Fruit fly (Drosophila melanogaster) whole organism, embryonic: ENCODE results near the gene Piezo.

ENCODE experiments used
- Awh ChIP-seq: fragments of 200-800 bp; sonication (Bioruptor generic); IDR thresholded peaks from 2 replicates; pipeline ENCODE4, ENCODE4 v1.3.6; 2022; ENCODE audit warnings: missing biosample characterization, missing genetic modification characterization
- CG10959 ChIP-seq: fragments of 200-800 bp; sonication (Bioruptor generic); IDR thresholded peaks from 2 replicates; pipeline ENCODE4 v1.3.6; 2022; ENCODE audit warnings: missing biosample characterization, missing genetic modification characterization
- CG11247 ChIP-seq: fragments of 200-800 bp; sonication (Bioruptor generic); IDR thresholded peaks from 2 replicates; pipeline ENCODE4 v1.3.6; 2022; ENCODE audit warnings: missing biosample characterization, missing genetic modification characterization
- CG12219 ChIP-seq: fragments of 200-800 bp; sonication (Bioruptor generic); optimal IDR thresholded peaks from 3 replicates; lab custom pipeline; 2018; ENCODE audit warnings: missing biosample characterization, mild to moderate bottlenecking, missing genetic modification characterization
- CG12299 ChIP-seq: fragments of 200-800 bp; sonication (Bioruptor generic); optimal IDR thresholded peaks from 2 replicates; lab custom pipeline; 2018; ENCODE audit warnings: missing biosample characterization, mild to moderate bottlenecking, missing genetic modification characterization
- CG13775 ChIP-seq: fragments of 200-800 bp; sonication (Bioruptor generic); optimal IDR thresholded peaks from 3 replicates; lab custom pipeline; 2017; ENCODE audit warnings: missing biosample characterization, mild to moderate bottlenecking, missing genetic modification characterization
- CG14050 ChIP-seq: fragments of 200-800 bp; sonication (Bioruptor generic); IDR thresholded peaks from 3 replicates; pipeline ENCODE4 v1.3.6; 2022; ENCODE audit warnings: missing biosample characterization, missing genetic modification characterization
- CG14710 ChIP-seq: fragments of 200-800 bp; sonication (Bioruptor generic); optimal IDR thresholded peaks from 3 replicates; lab custom pipeline; 2019; ENCODE audit warnings: missing biosample characterization, mild to moderate bottlenecking, missing genetic modification characterization, moderate library complexity
- CG14965 ChIP-seq: fragments of 200-800 bp; sonication (Bioruptor generic); optimal IDR thresholded peaks from 2 replicates; lab custom pipeline; 2016; ENCODE audit warnings: missing biosample characterization, missing genetic modification characterization, borderline replicate concordance
- CG15601 ChIP-seq: fragments of 200-800 bp; sonication (Bioruptor generic); optimal IDR thresholded peaks from 3 replicates; lab custom pipeline; 2019; ENCODE audit warnings: missing biosample characterization, mild to moderate bottlenecking, missing genetic modification characterization, moderate library complexity
- CG17568 ChIP-seq: fragments of 200-800 bp; sonication (Bioruptor generic); optimal IDR thresholded peaks from 2 replicates; lab custom pipeline; 2018; ENCODE audit warnings: missing biosample characterization, mild to moderate bottlenecking, missing genetic modification characterization, moderate library complexity
- CG17802 ChIP-seq: fragments of 200-800 bp; sonication (Bioruptor generic); optimal IDR thresholded peaks from 2 replicates; lab custom pipeline; 2018; ENCODE audit warnings: missing biosample characterization, mild to moderate bottlenecking, missing genetic modification characterization, moderate library complexity
- CG18476 ChIP-seq: fragments of 200-800 bp; sonication (Bioruptor generic); optimal IDR thresholded peaks from 2 replicates; lab custom pipeline; 2016; ENCODE audit warnings: missing biosample characterization, mild to moderate bottlenecking, missing genetic modification characterization
- CG18619 ChIP-seq: fragments of 200-800 bp; sonication (Bioruptor generic); optimal IDR thresholded peaks from 3 replicates; lab custom pipeline; 2017; ENCODE audit warnings: missing biosample characterization, mild to moderate bottlenecking, missing genetic modification characterization
- CG3726 ChIP-seq: fragments of 200-800 bp; sonication (Bioruptor generic); IDR thresholded peaks from 3 replicates; pipeline ENCODE4, ENCODE4 v1.3.6; 2022; ENCODE audit warnings: missing biosample characterization, missing genetic modification characterization
- CG43689 ChIP-seq: fragments of 200-800 bp; sonication (Bioruptor generic); IDR thresholded peaks from 2 replicates; pipeline ENCODE4 v1.3.6; 2022; ENCODE audit warnings: missing biosample characterization, missing genetic modification characterization
- CG6272 ChIP-seq: fragments of 200-800 bp; sonication (Bioruptor generic); IDR thresholded peaks from 2 replicates; pipeline ENCODE4 v1.3.6; 2022; ENCODE audit warnings: missing biosample characterization, missing genetic modification characterization
- CG6683 ChIP-seq: fragments of 200-800 bp; sonication (Bioruptor generic); optimal IDR thresholded peaks from 2 replicates; lab custom pipeline; 2017; ENCODE audit warnings: missing biosample characterization, mild to moderate bottlenecking, missing genetic modification characterization, missing genetic modification reagents
- CG6813 ChIP-seq: fragments of 200-800 bp; sonication (Bioruptor generic); optimal IDR thresholded peaks from 2 replicates; lab custom pipeline; 2017; ENCODE audit warnings: missing biosample characterization, missing genetic modification characterization, mild to moderate bottlenecking, moderate library complexity, missing genetic modification reagents
- CG8089 ChIP-seq: fragments of 200-800 bp; sonication (Bioruptor generic); optimal IDR thresholded peaks from 3 replicates; lab custom pipeline; 2016; ENCODE audit warnings: missing biosample characterization, missing genetic modification characterization
- CG8359 ChIP-seq: fragments of 200-800 bp; sonication (Bioruptor generic); optimal IDR thresholded peaks from 2 replicates; lab custom pipeline; 2017; ENCODE audit warnings: missing biosample characterization, mild to moderate bottlenecking, missing genetic modification characterization, borderline replicate concordance
- CG8388 ChIP-seq: fragments of 200-800 bp; sonication (Bioruptor generic); optimal IDR thresholded peaks from 2 replicates; lab custom pipeline; 2019; ENCODE audit warnings: missing biosample characterization, mild to moderate bottlenecking, missing genetic modification characterization, moderate library complexity
- CG9215 ChIP-seq: fragments of 200-800 bp; sonication (Bioruptor generic); IDR thresholded peaks from 2 replicates; pipeline ENCODE4 v1.3.6; 2022; ENCODE audit warnings: missing biosample characterization, missing genetic modification characterization
- CG9797 ChIP-seq: fragments of 200-800 bp; sonication (Bioruptor generic); optimal IDR thresholded peaks from 3 replicates; lab custom pipeline; 2018; ENCODE audit warnings: missing biosample characterization, mild to moderate bottlenecking, missing genetic modification characterization
- Dll ChIP-seq: fragments of 200-800 bp; sonication (Bioruptor generic); IDR thresholded peaks from 4 replicates; pipeline ENCODE4 v1.3.6; 2022; ENCODE audit warnings: missing biosample characterization, missing genetic modification characterization; ENCODE audit not compliant: partially characterized antibody
- Ets65A ChIP-seq: fragments of 200-800 bp; sonication (Bioruptor generic); peaks from one replicate; lab custom pipeline; 2016; ENCODE audit warnings: missing biosample characterization, missing genetic modification characterization
- Gug ChIP-seq: fragments of 200-800 bp; sonication (Bioruptor generic); IDR thresholded peaks from 4 replicates; pipeline ENCODE4 v1.3.6; 2022; ENCODE audit warnings: missing biosample characterization, missing genetic modification characterization
- H2.0 ChIP-seq: fragments of 200-800 bp; sonication (Bioruptor generic); IDR thresholded peaks from 2 replicates; pipeline ENCODE4 v1.3.6; 2022; ENCODE audit warnings: missing biosample characterization, missing genetic modification characterization
- HHEX ChIP-seq: fragments of 200-800 bp; sonication (Bioruptor generic); optimal IDR thresholded peaks from 3 replicates; lab custom pipeline; 2017; ENCODE audit warnings: missing biosample characterization, mild to moderate bottlenecking, missing genetic modification characterization, missing genetic modification reagents
- HLH54F ChIP-seq: fragments of 200-800 bp; sonication (Bioruptor generic); optimal IDR thresholded peaks from 3 replicates; lab custom pipeline; 2016; ENCODE audit warnings: missing biosample characterization, missing genetic modification characterization
- Hey ChIP-seq: fragments of 200-800 bp; sonication (Bioruptor generic); optimal IDR thresholded peaks from 3 replicates; lab custom pipeline; 2018; ENCODE audit warnings: missing biosample characterization, mild to moderate bottlenecking, missing genetic modification characterization
- Hr39 ChIP-seq: fragments of >200 bp; optimal IDR thresholded peaks from 2 replicates; lab custom pipeline; 2017
- Mrtf ChIP-seq: fragments of 200-800 bp; sonication (Bioruptor generic); IDR thresholded peaks from 3 replicates; pipeline ENCODE4 v1.3.6; 2022; ENCODE audit warnings: missing biosample characterization, missing genetic modification characterization
- Neu2 ChIP-seq: fragments of 200-800 bp; sonication (Bioruptor generic); optimal IDR thresholded peaks from 3 replicates; lab custom pipeline; 2016; ENCODE audit warnings: missing biosample characterization, missing genetic modification characterization, borderline replicate concordance
- Spps ChIP-seq: fragments of 200-800 bp; sonication (Bioruptor generic); optimal IDR thresholded peaks from 2 replicates; lab custom pipeline; 2018; ENCODE audit warnings: missing biosample characterization, mild to moderate bottlenecking, missing genetic modification characterization
- az2 ChIP-seq: fragments of 200-800 bp; sonication (Bioruptor generic); optimal IDR thresholded peaks from 3 replicates; lab custom pipeline; 2016; ENCODE audit warnings: missing biosample characterization, missing genetic modification characterization
- chn ChIP-seq: fragments of 200-800 bp; sonication (Bioruptor generic); optimal IDR thresholded peaks from 2 replicates; lab custom pipeline; 2016; ENCODE audit warnings: missing biosample characterization, missing genetic modification characterization
- dan ChIP-seq: fragments of 200-800 bp; sonication (Bioruptor generic); IDR thresholded peaks from 2 replicates; pipeline ENCODE4 v1.3.6; 2022; ENCODE audit warnings: missing biosample characterization, missing genetic modification characterization
- disco-r ChIP-seq: fragments of 200-800 bp; sonication (Bioruptor generic); optimal IDR thresholded peaks from 2 replicates; lab custom pipeline; 2016; ENCODE audit warnings: missing biosample characterization, missing genetic modification characterization
- dmrt11E ChIP-seq: fragments of 200-800 bp; sonication (Bioruptor generic); optimal IDR thresholded peaks from 3 replicates; lab custom pipeline; 2018; ENCODE audit warnings: missing biosample characterization, mild to moderate bottlenecking, missing genetic modification characterization, moderate library complexity
- eve ChIP-seq, 2 experiments: fragments of >200 bp; optimal IDR thresholded peaks; 2 replicates each; lab custom pipeline; 2017; ENCODE audit warnings: missing biosample characterization in 2 of 2, missing genetic modification characterization in 2 of 2
- ewg ChIP-seq: fragments of 200-800 bp; sonication (Bioruptor generic); optimal IDR thresholded peaks from 3 replicates; lab custom pipeline; 2017; ENCODE audit warnings: mild to moderate bottlenecking, missing biosample characterization, missing genetic modification reagents, missing genetic modification characterization
- exex ChIP-seq: fragments of 200-800 bp; sonication (Bioruptor generic); optimal IDR thresholded peaks from 4 replicates; lab custom pipeline; 2018; ENCODE audit warnings: missing biosample characterization, mild to moderate bottlenecking, missing genetic modification characterization, moderate library complexity
- fd102C ChIP-seq: fragments of 200-800 bp; sonication (Bioruptor generic); optimal IDR thresholded peaks from 2 replicates; lab custom pipeline; 2018; ENCODE audit warnings: missing biosample characterization, mild to moderate bottlenecking, missing genetic modification characterization, moderate library complexity
- gce ChIP-seq: fragments of 200-800 bp; sonication (Bioruptor generic); IDR thresholded peaks from 3 replicates; pipeline ENCODE4 v1.3.6; 2022; ENCODE audit warnings: missing biosample characterization, missing genetic modification characterization
- gsb-n ChIP-seq: fragments of 200-800 bp; sonication (Bioruptor generic); optimal IDR thresholded peaks from 3 replicates; lab custom pipeline; 2018; ENCODE audit warnings: missing biosample characterization, mild to moderate bottlenecking, missing genetic modification characterization
- insv ChIP-seq, 2 experiments: fragments of 200-800 bp; sonication (Bioruptor generic); optimal IDR thresholded peaks; 3 replicates each; lab custom pipeline; 2016 to 2018; ENCODE audit warnings: missing biosample characterization in 2 of 2, missing genetic modification characterization in 2 of 2
- kah ChIP-seq: fragments of 200-800 bp; sonication (Bioruptor generic); optimal IDR thresholded peaks from 2 replicates; lab custom pipeline; 2018; ENCODE audit warnings: missing biosample characterization, mild to moderate bottlenecking, missing genetic modification characterization
- sug ChIP-seq: fragments of 200-800 bp; optimal IDR thresholded peaks from 2 replicates; lab custom pipeline; 2019; ENCODE audit warnings: missing biosample characterization, mild to moderate bottlenecking, missing genetic modification characterization, moderate library complexity
- tin ChIP-seq: fragments of 200-800 bp; sonication (Bioruptor generic); optimal IDR thresholded peaks from 3 replicates; lab custom pipeline; 2016; ENCODE audit warnings: missing biosample characterization, missing genetic modification characterization
- twi ChIP-seq: fragments of 200-800 bp; optimal IDR thresholded peaks from 2 replicates; lab custom pipeline; 2019; ENCODE audit warnings: missing biosample characterization, mild to moderate bottlenecking, missing genetic modification characterization, moderate library complexity

Gene Piezo

DNA sequence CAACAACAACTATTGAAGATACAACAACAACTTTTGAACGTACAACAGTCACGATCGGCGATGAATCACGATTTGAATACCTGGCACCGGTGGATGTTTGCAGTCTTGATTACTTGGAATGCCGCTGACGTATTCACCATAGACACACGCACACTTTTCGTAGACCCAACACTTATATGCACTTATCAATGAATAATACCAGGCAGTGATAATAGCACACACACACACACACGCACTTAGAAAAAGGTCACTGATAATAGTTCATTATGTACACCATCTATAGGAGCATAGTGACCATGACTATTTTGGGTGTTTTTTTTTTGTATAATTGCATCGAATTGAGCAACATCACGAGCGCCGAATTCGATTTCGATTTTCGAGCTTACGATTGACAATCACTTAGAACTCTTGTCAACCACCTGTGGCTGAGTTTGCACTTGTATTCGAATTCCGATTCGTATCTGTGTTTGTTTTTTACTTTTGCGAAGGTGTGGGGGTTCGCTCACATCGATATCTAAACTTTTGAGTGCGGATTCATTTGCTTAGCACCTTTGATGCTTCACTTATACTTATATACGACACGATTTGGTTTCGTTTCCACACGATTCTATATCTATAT, 76.3 kb downstream of the Piezo start (continued):
- TF ChIP-seq CG3726 (GFP tag; lab: Robert Waterston, UW) (no peak), Hey (peak; percentile 41), HHEX (GFP tag; lab: Kevin White, UChicago) (no peak), CG10959 (no peak), eve (GFP tag; optimal IDR thresholded peaks at IDR 0.05; lab: Kevin White, UChicago) (peak in 1 of 2 experiments; percentile 74), CG12299 (tag; lab: Kevin White, UChicago) (no peak), Spps (tag; lab: Kevin White, UChicago) (no peak), Gug (GFP tag; lab: Robert Waterston, UW) (no peak), chn (no peak), CG14050 (GFP tag; lab: Robert Waterston, UW) (no peak), kah (GFP tag; lab: Kevin White, UChicago) (peak; percentile 88), ewg (GFP tag; lab: Kevin White, UChicago) (no peak), CG43689 (no peak), CG18476 (GFP tag; lab: Kevin White, UChicago) (no peak), Awh (no peak), CG9797 (no peak), gsb-n (tag; lab: Kevin White, UChicago) (no peak), CG14710 (tag; lab: Kevin White, UChicago) (no peak), Mrtf (GFP tag; lab: Robert Waterston, UW) (no peak), sug (peak; percentile 12), Ets65A (GFP tag; lab: Kevin White, UChicago) (no peak), insv (GFP tag; optimal IDR thresholded peaks at IDR 0.05; lab: Kevin White, UChicago) (no peak), exex (tag; lab: Kevin White, UChicago) (peak; percentile 55), twi (tag; lab: Kevin White, UChicago) (no peak), Dll (GFP tag; lab: Robert Waterston, UW) (no peak), gce (GFP tag; lab: Robert Waterston, UW) (no peak), CG8388 (GFP tag; lab: Kevin White, UChicago) (no peak), CG17802 (tag; lab: Kevin White, UChicago) (no peak), CG11247 (GFP tag; lab: Robert Waterston, UW) (no peak), CG15601 (no peak), CG17568 (GFP tag; lab: Kevin White, UChicago) (no peak), CG9215 (no peak), CG18619 (no peak), Neu2 (GFP tag; lab: Kevin White, UChicago) (no peak), disco-r (no peak), dmrt11E (tag; lab: Kevin White, UChicago) (no peak), CG8089 (GFP tag; lab: Kevin White, UChicago) (no peak), H2.0 (GFP tag; lab: Robert Waterston, UW) (no peak), CG8359 (peak; percentile 9), fd102C (GFP tag; lab: Kevin White, UChicago) (no peak), CG14965 (GFP tag; lab: Kevin White, UChicago) (no peak), dan (GFP tag; lab: Robert Waterston, UW) (no peak), CG6272 (GFP tag; lab: Robert Waterston, UW) (no peak), HLH54F (GFP tag; lab: Kevin White, UChicago) (no peak), az2 (GFP tag; lab: Kevin White, UChicago) (no peak), CG6813 (GFP tag; lab: Kevin White, UChicago) (peak; percentile 16), CG6683 (GFP tag; lab: Kevin White, UChicago) (no peak), CG13775 (GFP tag; lab: Kevin White, UChicago) (no peak), tin (GFP tag; lab: Kevin White, UChicago) (no peak), CG12219 (GFP tag; lab: Kevin White, UChicago) (no peak), Hr39 (no peak)
